Worm (Caenorhabditis elegans) whole organism, mixed stage, embryonic: ENCODE data around the gene T19C9.8.

ENCODE experiments used
- lsy-2 ChIP-seq: fragments of 150-350 bp; optimal IDR thresholded peaks from 2 replicates; lab custom pipeline; 2014; ENCODE audit warnings: missing biosample characterization, missing genetic modification characterization
- ztf-11 ChIP-seq: fragments of 150-350 bp; optimal IDR thresholded peaks from 2 replicates; lab custom pipeline; 2014; ENCODE audit warnings: missing biosample characterization, missing genetic modification characterization

ce11 chrV:17208045-17208444 lies 30.9 kb upstream of the T19C9.8 start, which contains the start of gene Y68A4A.13:
- no peak for TF ChIP-seq ztf-11 (tag; lab: Kevin White, UChicago)
- TF ChIP-seq lsy-2 (tag; lab: Kevin White, UChicago): no peak
